Worm (Caenorhabditis elegans) whole organism, L1 larva: ENCODE results near the gene mltn-8.
A peak's percentile ranks its signal among the peaks of the same experiment; 100 is the strongest.

Experiments
- C04F5.9 ChIP-seq: sonication (generic microtip); optimal IDR thresholded peaks from 2 replicates; lab custom pipeline; 2016; ENCODE audit warnings: missing genetic modification characterization, missing compliant biosample characterization
- Y116A8C.19 ChIP-seq: sonication (generic microtip); optimal IDR thresholded peaks from 2 replicates; lab custom pipeline; 2016; ENCODE audit warnings: missing compliant biosample characterization, missing genetic modification characterization, borderline replicate concordance
- aha-1 ChIP-seq: fragments of 150-350 bp; optimal IDR thresholded peaks from 2 replicates; lab custom pipeline; 2014; ENCODE audit warnings: missing biosample characterization, missing genetic modification characterization
- ceh-8 ChIP-seq: fragments of 200-800 bp; sonication (Bioruptor generic); optimal IDR thresholded peaks from 2 replicates; lab custom pipeline; 2018; ENCODE audit warnings: mild to moderate bottlenecking, missing genetic modification characterization, moderate library complexity, missing compliant biosample characterization
- dpl-1 ChIP-seq, 3 experiments: fragments of 150-350 bp in 2 of 3; sonication (generic microtip) in 1 of 3; optimal IDR thresholded peaks; 2 replicates each; lab custom pipeline; 2014 to 2017; ENCODE audit warnings: missing biosample characterization in 3 of 3, missing genetic modification characterization in 3 of 3, missing genetic modification reagents in 3 of 3
- dsc-1 ChIP-seq: sonication (generic microtip); optimal IDR thresholded peaks from 2 replicates; lab custom pipeline; 2016; ENCODE audit warnings: mild to moderate bottlenecking, missing genetic modification characterization, missing compliant biosample characterization
- efl-1 ChIP-seq, 4 experiments: fragments of 150-350 bp; optimal IDR thresholded peaks in 3 of 4; peaks in 1 of 4; 1 replicate in 1 of 4; 2 replicates in 3 of 4; lab custom pipeline; 2014; ENCODE audit warnings: missing biosample characterization in 2 of 4, missing genetic modification characterization in 2 of 4, missing genetic modification reagents in 2 of 4
- elt-2 ChIP-seq: sonication (generic microtip); optimal IDR thresholded peaks from 2 replicates; lab custom pipeline; 2016; ENCODE audit warnings: missing genetic modification characterization, mild to moderate bottlenecking, inconsistent platforms, missing compliant biosample characterization, missing genetic modification reagents
- fkh-4 ChIP-seq: sonication (generic microtip); optimal IDR thresholded peaks from 2 replicates; lab custom pipeline; 2016; ENCODE audit warnings: missing compliant biosample characterization, missing genetic modification characterization, borderline replicate concordance
- fkh-8 ChIP-seq: sonication (generic microtip); optimal IDR thresholded peaks from 2 replicates; lab custom pipeline; 2016; ENCODE audit warnings: mild to moderate bottlenecking, missing genetic modification characterization, missing compliant biosample characterization
- irx-1 ChIP-seq: sonication (generic microtip); optimal IDR thresholded peaks from 2 replicates; lab custom pipeline; 2016; ENCODE audit warnings: missing genetic modification characterization, missing compliant biosample characterization
- lin-15B ChIP-seq: fragments of 150-350 bp; sonication (generic microtip); optimal IDR thresholded peaks from 3 replicates; lab custom pipeline; 2014; ENCODE audit warnings: missing biosample characterization, missing genetic modification characterization
- lin-35 ChIP-seq, 2 experiments: fragments of 150-350 bp; optimal IDR thresholded peaks; 2 replicates each; lab custom pipeline; 2014; ENCODE audit warnings: missing biosample characterization in 2 of 2, missing genetic modification characterization in 2 of 2, missing genetic modification reagents in 2 of 2
- lin-39 ChIP-seq: fragments of 150-350 bp; optimal IDR thresholded peaks from 2 replicates; lab custom pipeline; 2014; ENCODE audit warnings: missing biosample characterization, missing genetic modification reagents, missing genetic modification characterization
- mdl-1 ChIP-seq, 2 experiments: fragments of 150-350 bp; optimal IDR thresholded peaks; 2 replicates each; lab custom pipeline; 2014 to 2017; ENCODE audit warnings: missing biosample characterization in 2 of 2, missing genetic modification characterization in 2 of 2, inconsistent platforms in 1 of 2
- mep-1 ChIP-seq: fragments of 150-350 bp; optimal IDR thresholded peaks from 2 replicates; lab custom pipeline; 2014; ENCODE audit warnings: missing biosample characterization, missing genetic modification characterization
- nhr-12 ChIP-seq: sonication (generic microtip); optimal IDR thresholded peaks from 2 replicates; lab custom pipeline; 2017; ENCODE audit warnings: missing biosample characterization, missing genetic modification characterization
- nhr-20 ChIP-seq: sonication (generic microtip); optimal IDR thresholded peaks from 2 replicates; lab custom pipeline; 2016; ENCODE audit warnings: mild to moderate bottlenecking, missing genetic modification characterization, missing compliant biosample characterization
- nhr-47 ChIP-seq: sonication (generic microtip); optimal IDR thresholded peaks from 2 replicates; lab custom pipeline; 2016; ENCODE audit warnings: mild to moderate bottlenecking, missing genetic modification characterization, moderate library complexity, missing compliant biosample characterization
- pax-3 ChIP-seq: fragments of 200-800 bp; sonication (Bioruptor generic); optimal IDR thresholded peaks from 2 replicates; lab custom pipeline; 2018; ENCODE audit warnings: mild to moderate bottlenecking, missing genetic modification characterization, moderate library complexity, missing compliant biosample characterization
- sup-37 ChIP-seq: fragments of 200-800 bp; sonication (Bioruptor generic); optimal IDR thresholded peaks from 2 replicates; lab custom pipeline; 2018; ENCODE audit warnings: mild to moderate bottlenecking, missing genetic modification characterization, missing compliant biosample characterization
- swsn-7 ChIP-seq: sonication (generic microtip); optimal IDR thresholded peaks from 2 replicates; lab custom pipeline; 2016; ENCODE audit warnings: missing genetic modification characterization, missing compliant biosample characterization
- tlp-1 ChIP-seq: fragments of 150-350 bp; optimal IDR thresholded peaks from 2 replicates; lab custom pipeline; 2014; ENCODE audit warnings: missing biosample characterization, missing genetic modification characterization
- unc-130 ChIP-seq: fragments of 150-350 bp; optimal IDR thresholded peaks from 2 replicates; lab custom pipeline; 2017; ENCODE audit warnings: missing biosample characterization, missing genetic modification characterization, inconsistent platforms
- unc-62 ChIP-seq: fragments of 150-350 bp; optimal IDR thresholded peaks from 2 replicates; lab custom pipeline; 2014; ENCODE audit warnings: missing biosample characterization, missing genetic modification reagents, missing genetic modification characterization
- vab-15 ChIP-seq: sonication (generic microtip); optimal IDR thresholded peaks from 2 replicates; lab custom pipeline; 2017; ENCODE audit warnings: missing genotype, mild to moderate bottlenecking, missing genetic modification characterization, missing compliant biosample characterization

mltn-8 gene

ce11 chrV:418432-418831, 38.3 kb upstream of the mltn-8 start, which contains the start of gene Y39D8A.1:
TSS of gene Y39D8A.1 (plus strand) at chrV:418732.
- no peak for TF ChIP-seq efl-1 (optimal IDR thresholded peaks at IDR 0.05; lab: Kevin White, UChicago)
- peak in 1 of 2 experiments; percentile 32 for TF ChIP-seq efl-1 (GFP tag; optimal IDR thresholded peaks at IDR 0.05 in 1 of 2; lab: Kevin White, UChicago)
- TF ChIP-seq lin-39 (tag; lab: Kevin White, UChicago) = no peak

- TF ChIP-seq elt-2 (tag; lab: Kevin White, UChicago) = peak; percentile 44
- TF ChIP-seq mdl-1 (tag; optimal IDR thresholded peaks at IDR 0.05; lab: Kevin White, UChicago) = no peak
- TF ChIP-seq, all 84 proteins: peak for 1
Measured at ce11 chrV:417656-418353, 37.7 kb upstream of the mltn-8 start, which contains the start of gene irg-8. TSS of gene irg-8 (minus strand) at chrV:417706.

- TF ChIP-seq elt-2 (tag; lab: Kevin White, UChicago) (peak; percentile 37), unc-130 (no peak), ceh-8 (GFP tag; lab: Kevin White, UChicago) (no peak), efl-1 (optimal IDR thresholded peaks at IDR 0.05; lab: Kevin White, UChicago) (no peak), efl-1 (GFP tag; optimal IDR thresholded peaks at IDR 0.05 in 1 of 2; lab: Kevin White, UChicago) (peak in 1 of 2 experiments; percentile 75), aha-1 (tag; lab: Kevin White, UChicago) (no peak), C04F5.9 (tag; lab: Kevin White, UChicago) (no peak), irx-1 (tag; lab: Kevin White, UChicago) (no peak), sup-37 (GFP tag; lab: Kevin White, UChicago) (no peak), tlp-1 (tag; lab: Kevin White, UChicago) (peak; percentile 41)
- TF ChIP-seq, all 84 proteins: peak for 3
Measured at ce11 chrV:415072-415471, 35.0 kb upstream of the mltn-8 start.

- TF ChIP-seq efl-1 (optimal IDR thresholded peaks at IDR 0.05; lab: Kevin White, UChicago) = no peak
- TF ChIP-seq efl-1 (GFP tag; optimal IDR thresholded peaks at IDR 0.05 in 1 of 2; lab: Kevin White, UChicago) = no peak
- TF ChIP-seq swsn-7 (tag; lab: Kevin White, UChicago) = no peak
- TF ChIP-seq lin-15B (tag; lab: Kevin White, UChicago) = no peak
- TF ChIP-seq dpl-1 (GFP tag; optimal IDR thresholded peaks at IDR 0.05; lab: Kevin White, UChicago) = no peak
- TF ChIP-seq dsc-1 (tag; lab: Kevin White, UChicago) = no peak
- TF ChIP-seq elt-2 (tag; lab: Kevin White, UChicago) = peak; percentile 63
- no peak for TF ChIP-seq unc-130
- TF ChIP-seq nhr-12 (tag; lab: Kevin White, UChicago) = no peak
Measured at ce11 chrV:414630-415029, 34.5 kb upstream of the mltn-8 start, which contains the start of gene dod-19. TSS of gene dod-19 (minus strand) at chrV:414759.

- no peak for TF ChIP-seq efl-1 (optimal IDR thresholded peaks at IDR 0.05; lab: Kevin White, UChicago)
- TF ChIP-seq efl-1 (GFP tag; optimal IDR thresholded peaks at IDR 0.05 in 1 of 2; lab: Kevin White, UChicago) = no peak
- no peak for TF ChIP-seq fkh-4 (tag; lab: Kevin White, UChicago)
- TF ChIP-seq unc-62 = no peak
- TF ChIP-seq mep-1 = no peak
- no peak for TF ChIP-seq vab-15
Measured at ce11 chrV:412820-413219, 32.7 kb upstream of the mltn-8 start.

- TF ChIP-seq nhr-20 (tag; lab: Kevin White, UChicago) (peak; percentile 63), efl-1 (optimal IDR thresholded peaks at IDR 0.05; lab: Kevin White, UChicago) (no peak), efl-1 (GFP tag; optimal IDR thresholded peaks at IDR 0.05 in 1 of 2; lab: Kevin White, UChicago) (peak in 1 of 2 experiments; percentile 83), nhr-47 (tag; lab: Kevin White, UChicago) (peak; percentile 70), swsn-7 (tag; lab: Kevin White, UChicago) (peak; percentile 13), dsc-1 (tag; lab: Kevin White, UChicago) (peak; percentile 80), fkh-8 (tag; lab: Kevin White, UChicago) (peak; percentile 90), Y116A8C.19 (tag; lab: Kevin White, UChicago) (no peak), sup-37 (GFP tag; lab: Kevin White, UChicago) (no peak), pax-3 (tag; lab: Kevin White, UChicago) (peak; percentile 69), lin-35 (GFP tag; optimal IDR thresholded peaks at IDR 0.05; lab: Kevin White, UChicago) (no peak)
Measured at ce11 chrV:404210-404669, 24.2 kb upstream of the mltn-8 start, which contains the start of gene nhr-252. TSS of gene nhr-252 (plus strand) at chrV:404619.
